Worm (Caenorhabditis elegans): ENCODE measurements around the gene gpa-8.

Gene gpa-8

DNA sequence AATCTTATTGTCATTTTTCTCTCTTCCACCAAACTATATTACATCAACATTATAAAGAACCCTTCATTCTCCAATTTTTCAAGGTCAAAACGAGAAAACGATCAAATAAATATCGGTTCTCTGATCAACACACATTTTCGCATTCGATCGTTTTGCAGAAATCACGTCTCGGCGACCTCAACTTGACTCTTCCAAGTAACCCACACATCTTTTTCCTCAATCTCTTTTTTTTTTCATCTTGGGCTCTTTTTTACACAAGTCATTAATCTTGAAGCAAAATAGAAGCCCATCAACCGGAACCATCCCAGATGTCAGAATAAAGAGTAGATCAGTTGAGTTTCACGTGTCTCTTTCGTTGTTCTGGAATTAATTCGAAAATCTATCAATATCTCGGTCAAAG, 4.0 kb downstream of the gpa-8 start:
- TF ChIP-seq sma-9 (GFP tag; optimal IDR thresholded peaks at IDR 0.05) = peak; percentile 62
- no peak for TF ChIP-seq sma-9 (tag; optimal IDR thresholded peaks at IDR 0.05)
- peak in 1 of 2 experiments; percentile 31 for TF ChIP-seq lsy-2 (tag; optimal IDR thresholded peaks at IDR 0.05)
- TF ChIP-seq F13H6.1 (tag; optimal IDR thresholded peaks at IDR 0.05) = peak; percentile 41
- TF ChIP-seq mab-5 (tag; optimal IDR thresholded peaks at IDR 0.05) = peak; percentile 17
- peak; percentile 55 for TF ChIP-seq nhr-129 (tag; optimal IDR thresholded peaks at IDR 0.05)
- TF ChIP-seq nhr-10 (tag; optimal IDR thresholded peaks at IDR 0.05) = no peak
- peak; percentile 71 for TF ChIP-seq nhr-25 (tag; optimal IDR thresholded peaks at IDR 0.05)
- TF ChIP-seq lin-11 (tag; optimal IDR thresholded peaks at IDR 0.05) = no peak
- no peak for TF ChIP-seq nhr-23 (tag; optimal IDR thresholded peaks at IDR 0.05)
- no peak for TF ChIP-seq ztf-4 (tag; optimal IDR thresholded peaks at IDR 0.05)
- TF ChIP-seq crh-2 (tag; optimal IDR thresholded peaks at IDR 0.05) = peak; percentile 16
- no peak for TF ChIP-seq skn-1 (tag; optimal IDR thresholded peaks at IDR 0.05)
- TF ChIP-seq C34F6.9 (tag; optimal IDR thresholded peaks at IDR 0.05) = peak; percentile 3
- TF ChIP-seq mdl-1 (tag; optimal IDR thresholded peaks at IDR 0.05) = no peak
- TF ChIP-seq sem-4 (tag; optimal IDR thresholded peaks at IDR 0.05) = peak; percentile 24

DNA sequence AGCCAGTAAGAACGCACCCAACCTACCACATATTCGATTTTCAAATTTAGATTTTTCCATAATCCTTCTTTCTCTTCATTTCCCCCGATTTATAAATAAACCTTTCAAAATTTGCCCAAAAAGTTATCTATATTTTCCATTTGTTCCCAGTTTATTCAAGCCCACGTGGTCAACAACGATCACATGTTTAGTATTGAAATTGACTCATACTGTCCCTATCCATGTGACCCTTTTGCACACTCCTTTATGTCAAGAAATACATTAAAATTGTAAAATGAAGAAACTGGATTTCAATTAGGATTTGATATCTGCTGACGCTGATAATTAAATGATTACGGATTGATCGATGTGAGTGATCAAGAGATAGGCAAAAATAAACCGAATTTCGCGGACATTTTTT, 5.1 kb downstream of the gpa-8 start:
- peak; percentile 4 for TF ChIP-seq ztf-4 (tag; optimal IDR thresholded peaks at IDR 0.05)
- no peak for TF ChIP-seq nhr-10 (tag; optimal IDR thresholded peaks at IDR 0.05)
- TF ChIP-seq nhr-25 (tag; optimal IDR thresholded peaks at IDR 0.05) = no peak
- TF ChIP-seq lin-11 (tag; optimal IDR thresholded peaks at IDR 0.05) = no peak
- TF ChIP-seq nhr-21 (tag; optimal IDR thresholded peaks at IDR 0.05) = peak; percentile 22
- TF ChIP-seq nhr-129 (tag; optimal IDR thresholded peaks at IDR 0.05) = peak; percentile 83
- TF ChIP-seq C34F6.9 (tag; optimal IDR thresholded peaks at IDR 0.05) = peak; percentile 63
- no peak for TF ChIP-seq elt-1 (tag; optimal IDR thresholded peaks at IDR 0.05)
- TF ChIP-seq gmeb-1 (tag; optimal IDR thresholded peaks at IDR 0.05) = peak; percentile 72
- no peak for TF ChIP-seq peb-1 (tag; optimal IDR thresholded peaks at IDR 0.05)
- TF ChIP-seq nhr-6 (tag; optimal IDR thresholded peaks at IDR 0.05) = no peak
- peak in 1 of 2 experiments; percentile 27 for TF ChIP-seq mdl-1 (tag; optimal IDR thresholded peaks at IDR 0.05)
- TF ChIP-seq nhr-77 (tag; optimal IDR thresholded peaks at IDR 0.05) = no peak
- TF ChIP-seq crh-2 (tag; optimal IDR thresholded peaks at IDR 0.05) = peak; percentile 42
- no peak for TF ChIP-seq ceh-82 (tag; optimal IDR thresholded peaks at IDR 0.05)
- TF ChIP-seq aly-2 (tag; optimal IDR thresholded peaks at IDR 0.05) = no peak
- TF ChIP-seq zag-1 (tag; optimal IDR thresholded peaks at IDR 0.05) = no peak
- no peak for TF ChIP-seq nhr-12 (tag; optimal IDR thresholded peaks at IDR 0.05)
- no peak for TF ChIP-seq unc-62 (GFP tag; optimal IDR thresholded peaks at IDR 0.05)
- no peak for TF ChIP-seq dmd-4 (tag; optimal IDR thresholded peaks at IDR 0.05)
- TF ChIP-seq lsy-2 (tag; optimal IDR thresholded peaks at IDR 0.05) = no peak
- TF ChIP-seq lin-13 (GFP tag; optimal IDR thresholded peaks at IDR 0.05) = no peak
- no peak for TF ChIP-seq R02D3.7 (tag; optimal IDR thresholded peaks at IDR 0.05)
- peak; percentile 91 for TF ChIP-seq sma-9 (GFP tag; optimal IDR thresholded peaks at IDR 0.05)
- no peak for TF ChIP-seq sma-9 (tag; optimal IDR thresholded peaks at IDR 0.05)
- peak; percentile 15 for TF ChIP-seq fos-1 (tag; optimal IDR thresholded peaks at IDR 0.05)
- TF ChIP-seq nhr-11 (tag; optimal IDR thresholded peaks at IDR 0.05) = no peak
- no peak for TF ChIP-seq unc-39 (tag; optimal IDR thresholded peaks at IDR 0.05)
- TF ChIP-seq lin-39 (tag; optimal IDR thresholded peaks at IDR 0.05) = no peak
- TF ChIP-seq sma-3 (GFP tag; optimal IDR thresholded peaks at IDR 0.05) = peak; percentile 92
- no peak for TF ChIP-seq nhr-237 (tag; optimal IDR thresholded peaks at IDR 0.05)

DNA sequence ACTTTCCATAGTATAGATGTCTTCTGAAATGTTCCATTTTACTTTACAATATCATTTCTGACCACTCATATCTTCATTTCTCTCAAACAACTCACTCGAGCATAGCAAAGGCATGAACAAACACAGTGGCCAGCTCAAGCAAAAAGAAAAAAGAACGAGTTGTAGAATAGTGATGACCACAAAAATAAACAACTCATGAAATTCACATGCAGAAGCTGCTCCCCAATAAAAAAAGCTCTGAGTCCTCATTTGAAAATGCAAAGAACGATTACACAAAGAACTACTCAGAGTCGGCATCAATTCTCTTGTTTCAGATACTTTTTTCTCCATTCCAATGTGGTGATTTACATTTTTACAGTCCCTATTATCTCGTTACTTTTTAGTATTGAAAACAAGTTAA, 5.5 kb downstream of the gpa-8 start:
- TF ChIP-seq nhr-25 (tag; optimal IDR thresholded peaks at IDR 0.05) (no peak), nhr-11 (tag; optimal IDR thresholded peaks at IDR 0.05) (no peak), sma-9 (GFP tag; optimal IDR thresholded peaks at IDR 0.05) (peak; percentile 55), sma-9 (tag; optimal IDR thresholded peaks at IDR 0.05) (no peak), sem-4 (tag; optimal IDR thresholded peaks at IDR 0.05) (no peak), nhr-129 (tag; optimal IDR thresholded peaks at IDR 0.05) (no peak), lin-39 (tag; optimal IDR thresholded peaks at IDR 0.05) (no peak)

- TF ChIP-seq Y55F3AM.14 (GFP tag; optimal IDR thresholded peaks at IDR 0.05) = no peak
- TF ChIP-seq lin-11 (tag; optimal IDR thresholded peaks at IDR 0.05) = no peak
- no peak for TF ChIP-seq blmp-1 (tag; optimal IDR thresholded peaks at IDR 0.05; ENCODE audit: insufficient read depth)
- no peak for TF ChIP-seq nhr-10 (tag; optimal IDR thresholded peaks at IDR 0.05)
- no peak for TF ChIP-seq snpc-4 (tag; optimal IDR thresholded peaks at IDR 0.05)
- TF ChIP-seq nhr-129 (tag; optimal IDR thresholded peaks at IDR 0.05) = no peak
- no peak for TF ChIP-seq ztf-4 (tag; optimal IDR thresholded peaks at IDR 0.05)
- TF ChIP-seq ztf-11 (tag; optimal IDR thresholded peaks at IDR 0.05) = no peak
- TF ChIP-seq peb-1 (tag; optimal IDR thresholded peaks at IDR 0.05) = no peak
- no peak for TF ChIP-seq ceh-82 (tag; optimal IDR thresholded peaks at IDR 0.05)
- no peak for TF ChIP-seq elt-1 (tag; optimal IDR thresholded peaks at IDR 0.05)
- TF ChIP-seq unc-39 (tag; optimal IDR thresholded peaks at IDR 0.05) = no peak
- no peak for TF ChIP-seq zag-1 (tag; optimal IDR thresholded peaks at IDR 0.05)
- no peak for TF ChIP-seq ztf-1 (GFP tag; conservative IDR thresholded peaks at IDR 0.05)
Observed at ce11 chrV:12634050-12634449, 6.2 kb downstream of the gpa-8 start.
